Worm (Caenorhabditis elegans) whole organism, L3 larva: ENCODE data around the gene F33H1.4.

Experiments used
- R02D3.7 ChIP-seq: fragments of 150-350 bp; optimal IDR thresholded peaks from 2 replicates; lab custom pipeline; 2014; ENCODE audit warnings: missing biosample characterization, missing genetic modification characterization
- nfya-1 ChIP-seq: sonication (generic microtip); optimal IDR thresholded peaks from 2 replicates; lab custom pipeline; 2017; ENCODE audit warnings: missing genetic modification characterization, mild to moderate bottlenecking, missing compliant biosample characterization, antibody characterized with exemption, moderate library complexity; ENCODE audit not compliant: insufficient read depth
- nhr-11 ChIP-seq: fragments of 150-350 bp; optimal IDR thresholded peaks from 2 replicates; lab custom pipeline; 2014; ENCODE audit warnings: missing biosample characterization, missing genetic modification characterization
- pha-4 ChIP-seq: fragments of 150-350 bp; optimal IDR thresholded peaks from 2 replicates; lab custom pipeline; 2014; ENCODE audit warnings: missing biosample characterization, missing genetic modification reagents, missing genetic modification characterization
- unc-39 ChIP-seq: sonication (generic microtip); optimal IDR thresholded peaks from 4 replicates; lab custom pipeline; 2017; ENCODE audit warnings: missing biosample characterization, missing genetic modification characterization
- unc-62 ChIP-seq: fragments of 150-350 bp; sonication (generic microtip); optimal IDR thresholded peaks from 4 replicates; lab custom pipeline; 2014; ENCODE audit warnings: missing biosample characterization, missing genetic modification reagents, missing genetic modification characterization
- ztf-11 ChIP-seq: fragments of 150-350 bp; optimal IDR thresholded peaks from 2 replicates; lab custom pipeline; 2014; ENCODE audit warnings: missing biosample characterization, missing genetic modification characterization

ce11 chrII:10203765-10204164 lies 29.3 kb downstream of the F33H1.4 start:
- TF ChIP-seq nfya-1 (tag; lab: Kevin White, UChicago), result no peak
- TF ChIP-seq ztf-11 (tag; lab: Kevin White, UChicago), result no peak
- TF ChIP-seq unc-62 (GFP tag; lab: Kevin White, UChicago), result no peak
- TF ChIP-seq R02D3.7 (tag; lab: Kevin White, UChicago), result no peak
- TF ChIP-seq unc-39 (tag; lab: Kevin White, UChicago), result no peak
- no peak for TF ChIP-seq pha-4 (tag; lab: Kevin White, UChicago)
- no peak for TF ChIP-seq nhr-11
